Worm (Caenorhabditis elegans) whole organism, young adult: ENCODE data around the gene C08E8.6.

ENCODE experiments used
- B0336.3 ChIP-seq: fragments of 200-800 bp; sonication (Bioruptor generic); IDR thresholded peaks from 2 replicates; pipeline ENCODE4 v1.3.6; 2022; ENCODE audit warnings: missing genetic modification characterization, missing compliant biosample characterization
- F49E8.2 ChIP-seq: sonication (generic microtip); optimal IDR thresholded peaks from 3 replicates; lab custom pipeline; 2017; ENCODE audit warnings: missing genetic modification characterization, mild to moderate bottlenecking, missing compliant biosample characterization, antibody characterized with exemption, moderate library complexity; ENCODE audit not compliant: insufficient read depth
- ama-1 ChIP-seq, 3 experiments: fragments of 150-350 bp in 1 of 3; sonication (generic microtip) in 2 of 3; optimal IDR thresholded peaks; 2 replicates each; lab custom pipeline; 2014 to 2018; ENCODE audit warnings: missing biosample characterization in 2 of 3, missing genetic modification characterization in 2 of 3, missing genetic modification reagents in 2 of 3
- dpl-1 ChIP-seq: fragments of 150-350 bp; optimal IDR thresholded peaks from 2 replicates; lab custom pipeline; 2014; ENCODE audit warnings: missing biosample characterization, missing genetic modification reagents, missing genetic modification characterization
- efl-1 ChIP-seq: fragments of 150-350 bp; optimal IDR thresholded peaks from 2 replicates; lab custom pipeline; 2014; ENCODE audit warnings: missing biosample characterization, missing genetic modification reagents, missing genetic modification characterization
- hlh-12 ChIP-seq: sonication (generic microtip); optimal IDR thresholded peaks from 2 replicates; lab custom pipeline; 2016; ENCODE audit warnings: missing genetic modification characterization, missing compliant biosample characterization
- nfya-1 ChIP-seq: sonication (generic microtip); optimal IDR thresholded peaks from 2 replicates; lab custom pipeline; 2017; ENCODE audit warnings: antibody characterized with exemption, missing compliant biosample characterization, missing genetic modification characterization, borderline replicate concordance; ENCODE audit not compliant: insufficient read depth
- nhr-120 ChIP-seq: fragments of 200-800 bp; sonication (Bioruptor generic); IDR thresholded peaks from 2 replicates; pipeline ENCODE4 v1.3.6; 2022; ENCODE audit warnings: missing genetic modification characterization, missing compliant biosample characterization
- nhr-90 ChIP-seq: sonication (generic microtip); optimal IDR thresholded peaks from 2 replicates; lab custom pipeline; 2016; ENCODE audit warnings: missing genotype, mild to moderate bottlenecking, missing genetic modification characterization, missing compliant biosample characterization
- snpc-1.1 ChIP-seq: sonication (generic microtip); optimal IDR thresholded peaks from 2 replicates; lab custom pipeline; 2017; ENCODE audit warnings: missing genetic modification characterization, mild to moderate bottlenecking, missing compliant biosample characterization, antibody characterized with exemption, moderate library complexity, missing genotype, missing genetic modification reagents; ENCODE audit not compliant: insufficient read depth
- snpc-4 ChIP-seq, 5 experiments: fragments of 150-350 bp in 1 of 5; sonication (generic microtip) in 4 of 5; optimal IDR thresholded peaks; 2 replicates each; lab custom pipeline; 2014 to 2018; ENCODE audit warnings: missing genetic modification characterization in 5 of 5, missing biosample characterization in 3 of 5, antibody characterized with exemption in 2 of 5, mild to moderate bottlenecking in 2 of 5, missing compliant biosample characterization in 2 of 5, missing genotype in 2 of 5, moderate library complexity in 2 of 5, missing genetic modification reagents in 1 of 5
- tbp1 ChIP-seq: fragments of 200-800 bp; sonication (Bioruptor generic); optimal IDR thresholded peaks from 2 replicates; lab custom pipeline; 2018; ENCODE audit warnings: mild to moderate bottlenecking, missing genetic modification characterization, missing compliant biosample characterization
- zfh-2 ChIP-seq: fragments of 200-800 bp; sonication (Bioruptor generic); conservative IDR thresholded peaks from 2 replicates; pipeline ENCODE4 v1.3.6; 2022; ENCODE audit warnings: missing genetic modification reagents, missing genetic modification characterization, missing compliant biosample characterization
- ztf-3 ChIP-seq: fragments of 200-800 bp; sonication (Bioruptor generic); optimal IDR thresholded peaks from 2 replicates; lab custom pipeline; 2018; ENCODE audit warnings: mild to moderate bottlenecking, missing genetic modification characterization, missing compliant biosample characterization

- TF ChIP-seq ztf-3 (GFP tag; lab: Kevin White, UChicago) (no peak), B0336.3 (no peak), tbp1 (GFP tag; lab: Kevin White, UChicago) (no peak), snpc-1.1 (tag; lab: Kevin White, UChicago) (no peak), F49E8.2 (tag; lab: Kevin White, UChicago) (no peak), hlh-12 (tag; lab: Kevin White, UChicago) (no peak), nfya-1 (tag; lab: Kevin White, UChicago) (no peak), ama-1 (optimal IDR thresholded peaks at IDR 0.05; lab: Kevin White, UChicago) (no peak), ama-1 (GFP tag; optimal IDR thresholded peaks at IDR 0.05; lab: Kevin White, UChicago) (no peak), nhr-90 (tag; lab: Kevin White, UChicago) (no peak), snpc-4 (GFP tag; optimal IDR thresholded peaks at IDR 0.05; lab: Kevin White, UChicago) (no peak), snpc-4 (tag; optimal IDR thresholded peaks at IDR 0.05; lab: Kevin White, UChicago) (no peak), nhr-120 (GFP tag; lab: Robert Waterston, UW) (no peak), dpl-1 (no peak), efl-1 (GFP tag; lab: Kevin White, UChicago) (no peak), zfh-2 (GFP tag; lab: Robert Waterston, UW) (no peak)
Observed at ce11 chrV:18331086-18331485, 37.1 kb downstream of the C08E8.6 start, which contains the start of gene B0462.4.
